Worm (Caenorhabditis elegans) whole organism, L4 larva: ENCODE results near the gene C35C5.8.

ENCODE experiments used
- D1046.2 ChIP-seq: fragments of 200-800 bp; sonication (Bioruptor generic); IDR thresholded peaks from 2 replicates; pipeline ENCODE4 v1.3.6; 2022; ENCODE audit warnings: missing genetic modification characterization, missing compliant biosample characterization
- F10B5.3 ChIP-seq: sonication (generic microtip); optimal IDR thresholded peaks from 2 replicates; lab custom pipeline; 2016; ENCODE audit warnings: mild to moderate bottlenecking, missing genetic modification characterization, missing compliant biosample characterization
- F26F4.8 ChIP-seq: fragments of 200-800 bp; sonication (Bioruptor generic); conservative IDR thresholded peaks from 2 replicates; pipeline ENCODE4 v1.3.6; 2022; ENCODE audit warnings: missing genetic modification characterization, missing compliant biosample characterization
- F49E8.2 ChIP-seq: sonication (generic microtip); optimal IDR thresholded peaks from 2 replicates; lab custom pipeline; 2016; ENCODE audit warnings: missing compliant biosample characterization, mild to moderate bottlenecking, missing genetic modification characterization, borderline replicate concordance
- T20F7.1 ChIP-seq: fragments of 200-800 bp; sonication (Bioruptor generic); optimal IDR thresholded peaks from 2 replicates; lab custom pipeline; 2018; ENCODE audit warnings: mild to moderate bottlenecking, missing genetic modification characterization, missing compliant biosample characterization
- Y105C5A.15 ChIP-seq: fragments of 200-800 bp; sonication (Bioruptor generic); IDR thresholded peaks from 2 replicates; pipeline ENCODE4 v1.3.6; 2022; ENCODE audit warnings: missing genetic modification characterization, missing compliant biosample characterization
- Y5F2A.4 ChIP-seq: fragments of 200-800 bp; sonication (Bioruptor generic); optimal IDR thresholded peaks from 2 replicates; lab custom pipeline; 2018; ENCODE audit warnings: mild to moderate bottlenecking, missing genetic modification characterization, missing compliant biosample characterization
- attf-4 ChIP-seq: sonication (generic microtip); optimal IDR thresholded peaks from 3 replicates; lab custom pipeline; 2017; ENCODE audit warnings: missing biosample characterization, missing genetic modification characterization
- ceh-20 ChIP-seq: fragments of 200-800 bp; sonication (Bioruptor generic); IDR thresholded peaks from 2 replicates; pipeline ENCODE4 v1.3.6; 2022; ENCODE audit warnings: missing genetic modification reagents, missing genetic modification characterization, missing compliant biosample characterization
- ceh-28 ChIP-seq: fragments of 150-350 bp; optimal IDR thresholded peaks from 2 replicates; lab custom pipeline; 2014; ENCODE audit warnings: missing biosample characterization, missing genetic modification reagents, missing genetic modification characterization
- ceh-62 ChIP-seq: sonication (generic microtip); optimal IDR thresholded peaks from 2 replicates; lab custom pipeline; 2017; ENCODE audit warnings: missing biosample characterization, missing genetic modification characterization
- cey-2 ChIP-seq: sonication (generic microtip); optimal IDR thresholded peaks from 3 replicates; lab custom pipeline; 2017; ENCODE audit warnings: missing genetic modification characterization, mild to moderate bottlenecking, missing compliant biosample characterization, antibody characterized with exemption, borderline replicate concordance; ENCODE audit not compliant: insufficient read depth
- daf-12 ChIP-seq: fragments of 150-350 bp; optimal IDR thresholded peaks from 2 replicates; lab custom pipeline; 2014; ENCODE audit warnings: missing biosample characterization, missing genetic modification reagents, missing genetic modification characterization
- daf-16 ChIP-seq, 3 experiments: sonication (generic microtip); optimal IDR thresholded peaks; 2 replicates each; lab custom pipeline; 2016 to 2017; ENCODE audit warnings: missing genetic modification characterization in 3 of 3, missing genetic modification reagents in 3 of 3, mild to moderate bottlenecking in 2 of 3, missing compliant biosample characterization in 2 of 3, missing biosample characterization in 1 of 3, moderate library complexity in 1 of 3
- daf-8 ChIP-seq: fragments of 200-800 bp; sonication (Bioruptor generic); IDR thresholded peaks from 2 replicates; pipeline ENCODE4 v1.3.6; 2022; ENCODE audit warnings: missing genetic modification characterization, missing compliant biosample characterization
- dve-1 ChIP-seq: sonication (generic microtip); optimal IDR thresholded peaks from 2 replicates; lab custom pipeline; 2017; ENCODE audit warnings: antibody characterized with exemption, mild to moderate bottlenecking, missing genetic modification characterization, missing compliant biosample characterization; ENCODE audit not compliant: insufficient read depth
- fkh-10 ChIP-seq: fragments of 150-350 bp; optimal IDR thresholded peaks from 2 replicates; lab custom pipeline; 2014; ENCODE audit warnings: missing biosample characterization, missing genetic modification reagents, missing genetic modification characterization
- hif-1 ChIP-seq, 2 experiments: sonication (generic microtip); optimal IDR thresholded peaks; 2 replicates each; lab custom pipeline; 2016 to 2017; ENCODE audit warnings: missing compliant biosample characterization in 2 of 2, missing genetic modification characterization in 2 of 2, missing genetic modification reagents in 2 of 2, missing genotype in 2 of 2, mild to moderate bottlenecking in 1 of 2
- hlh-11 ChIP-seq: fragments of 200-800 bp; sonication (Bioruptor generic); optimal IDR thresholded peaks from 2 replicates; lab custom pipeline; 2018; ENCODE audit warnings: mild to moderate bottlenecking, missing genetic modification characterization, missing compliant biosample characterization
- lim-7 ChIP-seq: fragments of 200-800 bp; sonication (Bioruptor generic); IDR thresholded peaks from 2 replicates; pipeline ENCODE4 v1.3.6; 2022; ENCODE audit warnings: missing genetic modification characterization, missing compliant biosample characterization
- lin-13 ChIP-seq: fragments of 150-350 bp; optimal IDR thresholded peaks from 2 replicates; lab custom pipeline; 2014; ENCODE audit warnings: missing biosample characterization, missing genetic modification reagents, missing genetic modification characterization
- mdl-1 ChIP-seq, 2 experiments: fragments of 150-350 bp in 1 of 2; sonication (generic microtip) in 1 of 2; optimal IDR thresholded peaks; 2 replicates each; lab custom pipeline; 2014 to 2017; ENCODE audit warnings: missing biosample characterization in 2 of 2, missing genetic modification characterization in 2 of 2
- mxl-2 ChIP-seq: fragments of 200-800 bp; sonication (Bioruptor generic); conservative IDR thresholded peaks from 2 replicates; pipeline ENCODE4 v1.3.6; 2022; ENCODE audit warnings: missing genetic modification reagents, missing genetic modification characterization, missing compliant biosample characterization
- nhr-10 ChIP-seq: fragments of 150-350 bp; optimal IDR thresholded peaks from 2 replicates; lab custom pipeline; 2014; ENCODE audit warnings: missing biosample characterization, missing genetic modification characterization
- nhr-102 ChIP-seq: sonication (generic microtip); optimal IDR thresholded peaks from 2 replicates; lab custom pipeline; 2016; ENCODE audit warnings: mild to moderate bottlenecking, missing genetic modification characterization, moderate library complexity, missing compliant biosample characterization
- nhr-25 ChIP-seq: sonication (generic microtip); optimal IDR thresholded peaks from 2 replicates; lab custom pipeline; 2017; ENCODE audit warnings: missing genetic modification characterization, mild to moderate bottlenecking, missing compliant biosample characterization, antibody characterized with exemption, moderate library complexity, borderline replicate concordance; ENCODE audit not compliant: insufficient read depth
- nhr-28 ChIP-seq: fragments of 150-350 bp; optimal IDR thresholded peaks from 2 replicates; lab custom pipeline; 2014; ENCODE audit warnings: missing biosample characterization, missing genetic modification characterization
- nhr-41 ChIP-seq: fragments of 200-800 bp; sonication (Bioruptor generic); IDR thresholded peaks from 2 replicates; pipeline ENCODE4 v1.3.6; 2022; ENCODE audit warnings: missing genetic modification reagents, missing genetic modification characterization, missing compliant biosample characterization
- nhr-76 ChIP-seq: fragments of 150-350 bp; optimal IDR thresholded peaks from 2 replicates; lab custom pipeline; 2014; ENCODE audit warnings: missing biosample characterization, missing genetic modification characterization
- nhr-77 ChIP-seq: fragments of 150-350 bp; optimal IDR thresholded peaks from 2 replicates; lab custom pipeline; 2014; ENCODE audit warnings: missing biosample characterization, missing genetic modification characterization
- pqm-1 ChIP-seq: sonication (generic microtip); optimal IDR thresholded peaks from 2 replicates; lab custom pipeline; 2017; ENCODE audit warnings: missing biosample characterization, missing genetic modification characterization
- rbr-2 ChIP-seq: sonication (generic microtip); optimal IDR thresholded peaks from 2 replicates; lab custom pipeline; 2016; ENCODE audit warnings: missing genotype, missing genetic modification characterization, missing compliant biosample characterization
- sdz-12 ChIP-seq: fragments of 200-800 bp; sonication (Bioruptor generic); optimal IDR thresholded peaks from 2 replicates; lab custom pipeline; 2018; ENCODE audit warnings: mild to moderate bottlenecking, missing genetic modification characterization, missing compliant biosample characterization
- snpc-1.2 ChIP-seq: fragments of 200-800 bp; sonication (Bioruptor generic); IDR thresholded peaks from 2 replicates; pipeline ENCODE4 v1.3.6; 2022; ENCODE audit warnings: missing genetic modification reagents, missing genetic modification characterization, missing compliant biosample characterization
- spr-3 ChIP-seq: fragments of 200-800 bp; sonication (Bioruptor generic); optimal IDR thresholded peaks from 2 replicates; lab custom pipeline; 2018; ENCODE audit warnings: mild to moderate bottlenecking, missing genetic modification characterization, missing compliant biosample characterization
- tag-97 ChIP-seq: fragments of 200-800 bp; sonication (Bioruptor generic); IDR thresholded peaks from 2 replicates; pipeline ENCODE4 v1.3.6; 2022; ENCODE audit warnings: missing genetic modification characterization, missing compliant biosample characterization
- tra-1 ChIP-seq: fragments of 200-800 bp; sonication (Bioruptor generic); IDR thresholded peaks from 2 replicates; pipeline ENCODE4 v1.3.6; 2022; ENCODE audit warnings: missing genetic modification reagents, missing genetic modification characterization, missing compliant biosample characterization
- unc-62 ChIP-seq, 3 experiments: fragments of 150-350 bp in 1 of 3; sonication (generic microtip); optimal IDR thresholded peaks in 2 of 3; peaks in 1 of 3; 1 replicate in 1 of 3; 2 replicates in 2 of 3; lab custom pipeline; 2014 to 2017; ENCODE audit warnings: missing biosample characterization in 3 of 3, missing genetic modification characterization in 3 of 3, missing genetic modification reagents in 3 of 3, missing genotype in 1 of 3
- vab-7 ChIP-seq: fragments of 200-800 bp; sonication (Bioruptor generic); IDR thresholded peaks from 2 replicates; pipeline ENCODE4 v1.3.6; 2022; ENCODE audit warnings: missing genetic modification reagents, missing genetic modification characterization, missing compliant biosample characterization
- zag-1 ChIP-seq: fragments of 150-350 bp; optimal IDR thresholded peaks from 2 replicates; lab custom pipeline; 2014; ENCODE audit warnings: missing biosample characterization, missing genetic modification characterization
- zip-2 ChIP-seq: fragments of 150-350 bp; optimal IDR thresholded peaks from 2 replicates; lab custom pipeline; 2014; ENCODE audit warnings: missing biosample characterization, missing genetic modification characterization

C35C5.8 gene

ce11 chrX:11515381-11515780 is 18.0 kb upstream of the C35C5.8 start (continued):
- TF ChIP-seq nhr-25 (tag; lab: Kevin White, UChicago): no peak

ce11 chrX:11517433-11517832 is 16.0 kb upstream of the C35C5.8 start:
- no peak for TF ChIP-seq daf-8
- TF ChIP-seq unc-62 (GFP tag; optimal IDR thresholded peaks at IDR 0.05 in 1 of 2; lab: Kevin White, UChicago): peak in 1 of 2 experiments; percentile 90
- no peak for TF ChIP-seq unc-62 (tag; optimal IDR thresholded peaks at IDR 0.05; lab: Kevin White, UChicago)

- no peak for TF ChIP-seq F10B5.3 (tag; lab: Kevin White, UChicago)
- no peak for TF ChIP-seq zag-1 (tag; lab: Kevin White, UChicago)
- TF ChIP-seq nhr-76 (tag; lab: Kevin White, UChicago): no peak
- no peak for TF ChIP-seq lin-13 (GFP tag; lab: Kevin White, UChicago)
- TF ChIP-seq pqm-1 (tag; lab: Kevin White, UChicago): peak; percentile 42
- TF ChIP-seq F49E8.2 (tag; lab: Kevin White, UChicago): no peak
- TF ChIP-seq ceh-62 (tag; lab: Kevin White, UChicago): no peak
- no peak for TF ChIP-seq tag-97
- TF ChIP-seq tra-1 (GFP tag; lab: Robert Waterston, UW): no peak
- no peak for TF ChIP-seq nhr-10 (tag; lab: Kevin White, UChicago)
- no peak for TF ChIP-seq nhr-41 (GFP tag; lab: Robert Waterston, UW)
- TF ChIP-seq attf-4 (tag; lab: Kevin White, UChicago): no peak
- TF ChIP-seq nhr-28 (tag; lab: Kevin White, UChicago): peak; percentile 62
- TF ChIP-seq cey-2 (tag; lab: Kevin White, UChicago): no peak
- TF ChIP-seq daf-12 (tag; lab: Kevin White, UChicago): no peak
- TF ChIP-seq mxl-2 (GFP tag; lab: Robert Waterston, UW): no peak
- TF ChIP-seq F26F4.8 (GFP tag; lab: Robert Waterston, UW): no peak
- TF ChIP-seq rbr-2 (tag; lab: Kevin White, UChicago): no peak
- peak; percentile 21 for TF ChIP-seq hlh-11 (tag; lab: Kevin White, UChicago)
- no peak for TF ChIP-seq fkh-10 (GFP tag; lab: Kevin White, UChicago)
- no peak for TF ChIP-seq sdz-12 (GFP tag; lab: Kevin White, UChicago)
- peak; percentile 45 for TF ChIP-seq nhr-77 (tag; lab: Kevin White, UChicago)
- no peak for TF ChIP-seq T20F7.1
- TF ChIP-seq Y105C5A.15 (GFP tag; lab: Robert Waterston, UW): no peak
- TF ChIP-seq vab-7 (GFP tag; lab: Robert Waterston, UW): no peak
- TF ChIP-seq zip-2 (tag; lab: Kevin White, UChicago): no peak
- no peak for TF ChIP-seq mdl-1 (tag; optimal IDR thresholded peaks at IDR 0.05; lab: Kevin White, UChicago)
- TF ChIP-seq Y5F2A.4: no peak
- no peak for TF ChIP-seq ceh-20 (GFP tag; lab: Robert Waterston, UW)
- no peak for TF ChIP-seq ceh-28 (tag; lab: Kevin White, UChicago)
- peak; percentile 15 for TF ChIP-seq dve-1 (tag; lab: Kevin White, UChicago)
- TF ChIP-seq lim-7 (GFP tag; lab: Robert Waterston, UW): no peak
- no peak for TF ChIP-seq spr-3
- no peak for TF ChIP-seq D1046.2 (GFP tag; lab: Robert Waterston, UW)
- no peak for TF ChIP-seq snpc-1.2 (GFP tag; lab: Robert Waterston, UW)
- TF ChIP-seq hif-1 (tag; optimal IDR thresholded peaks at IDR 0.05; lab: Kevin White, UChicago): no peak
- TF ChIP-seq daf-16 (GFP tag; optimal IDR thresholded peaks at IDR 0.05; lab: Kevin White, UChicago): no peak
- TF ChIP-seq daf-16 (tag; optimal IDR thresholded peaks at IDR 0.05; lab: Kevin White, UChicago): peak; percentile 40
- no peak for TF ChIP-seq nhr-102 (tag; lab: Kevin White, UChicago)
These were observed 15.0 kb upstream of the C35C5.8 start for ce11 chrX:11518415-11518814.
